Fruit fly (Drosophila melanogaster) whole organism, adult: Measurements from ENCODE around the gene Frmd5.

Source experiments
- CG12768 ChIP-seq: fragments of 200-800 bp; sonication (Bioruptor generic); optimal IDR thresholded peaks from 2 replicates; lab custom pipeline; 2017; ENCODE audit warnings: missing biosample characterization, missing genetic modification characterization, mild to moderate bottlenecking, moderate library complexity, missing genetic modification reagents
- CG14711 ChIP-seq: fragments of 200-800 bp; sonication (Bioruptor generic); optimal IDR thresholded peaks from 2 replicates; lab custom pipeline; 2018; ENCODE audit warnings: missing biosample characterization, mild to moderate bottlenecking, missing genetic modification characterization, moderate library complexity
- CG1620 ChIP-seq: fragments of 200-800 bp; sonication (Bioruptor generic); optimal IDR thresholded peaks from 2 replicates; lab custom pipeline; 2016; ENCODE audit warnings: missing biosample characterization, missing genetic modification characterization
- CG7045 ChIP-seq: fragments of 200-800 bp; sonication (Bioruptor generic); optimal IDR thresholded peaks from 2 replicates; lab custom pipeline; 2017; ENCODE audit warnings: missing biosample characterization, mild to moderate bottlenecking, missing genetic modification characterization
- bab1 ChIP-seq: fragments of 200-800 bp; sonication (Bioruptor generic); optimal IDR thresholded peaks from 3 replicates; lab custom pipeline; 2019; ENCODE audit warnings: missing biosample characterization, mild to moderate bottlenecking, missing genetic modification characterization, moderate library complexity
- cnc ChIP-seq, 2 experiments: fragments of >200 bp; optimal IDR thresholded peaks; 2 replicates each; lab custom pipeline; 2017
- kay ChIP-seq: fragments of 200-800 bp; sonication (Bioruptor generic); peaks from one replicate; lab custom pipeline; 2016; ENCODE audit warnings: missing biosample characterization, missing genetic modification characterization, borderline replicate concordance
- ovo ChIP-seq: fragments of 200-800 bp; sonication (Bioruptor generic); optimal IDR thresholded peaks from 2 replicates; lab custom pipeline; 2016; ENCODE audit warnings: missing biosample characterization, missing genetic modification characterization

dm6 chr2L:10366525-10366924 lies 22.3 kb downstream of the Frmd5 start, which contains the start of gene CG5056:
- TF ChIP-seq CG7045 (GFP tag; lab: Kevin White, UChicago) (no peak), cnc (optimal IDR thresholded peaks at IDR 0.05; lab: Kevin White, UChicago) (no peak), CG1620 (GFP tag; lab: Kevin White, UChicago) (no peak), CG12768 (GFP tag; lab: Kevin White, UChicago) (no peak), kay (GFP tag; lab: Kevin White, UChicago) (no peak), CG14711 (peak; percentile 37), bab1 (GFP tag; lab: Kevin White, UChicago) (peak; percentile 69), ovo (GFP tag; lab: Kevin White, UChicago) (no peak)
